Fruit fly (Drosophila melanogaster) whole organism, embryonic: ENCODE results near the gene CG33795.
A peak's percentile ranks its signal among the peaks of the same experiment; 100 is the strongest.

ENCODE experiments used
- Antp ChIP-seq: fragments of 200-800 bp; sonication (Bioruptor generic); optimal IDR thresholded peaks from 3 replicates; lab custom pipeline; 2016; ENCODE audit warnings: missing biosample characterization, missing genetic modification characterization
- Asciz ChIP-seq: fragments of 200-800 bp; sonication (Bioruptor generic); optimal IDR thresholded peaks from 2 replicates; lab custom pipeline; 2017; ENCODE audit warnings: missing biosample characterization, mild to moderate bottlenecking, missing genetic modification characterization, missing genetic modification reagents
- B-H1 ChIP-seq: fragments of 200-800 bp; sonication (Bioruptor generic); IDR thresholded peaks from 3 replicates; pipeline ENCODE4 v1.3.6; 2022; ENCODE audit warnings: missing biosample characterization, missing genetic modification characterization
- BtbVII ChIP-seq: fragments of 200-800 bp; sonication (Bioruptor generic); optimal IDR thresholded peaks from 3 replicates; lab custom pipeline; 2017; ENCODE audit warnings: missing biosample characterization, mild to moderate bottlenecking, missing genetic modification characterization
- CG10267 ChIP-seq: fragments of 200-800 bp; sonication (Bioruptor generic); optimal IDR thresholded peaks from 2 replicates; lab custom pipeline; 2018; ENCODE audit warnings: missing biosample characterization, mild to moderate bottlenecking, missing genetic modification characterization, moderate library complexity
- CG10431 ChIP-seq: fragments of 200-800 bp; sonication (Bioruptor generic); optimal IDR thresholded peaks from 3 replicates; lab custom pipeline; 2018; ENCODE audit warnings: missing biosample characterization, mild to moderate bottlenecking, missing genetic modification characterization
- CG12104 ChIP-seq: fragments of 200-800 bp; sonication (Bioruptor generic); optimal IDR thresholded peaks from 3 replicates; lab custom pipeline; 2016; ENCODE audit warnings: missing biosample characterization, missing genetic modification characterization
- CG12299 ChIP-seq: fragments of 200-800 bp; sonication (Bioruptor generic); optimal IDR thresholded peaks from 2 replicates; lab custom pipeline; 2018; ENCODE audit warnings: missing biosample characterization, mild to moderate bottlenecking, missing genetic modification characterization
- CG1233 ChIP-seq: fragments of 200-800 bp; sonication (Bioruptor generic); optimal IDR thresholded peaks from 4 replicates; lab custom pipeline; 2018; ENCODE audit warnings: missing biosample characterization, mild to moderate bottlenecking, missing genetic modification characterization
- CG13624 ChIP-seq: fragments of 200-800 bp; sonication (Bioruptor generic); optimal IDR thresholded peaks from 2 replicates; lab custom pipeline; 2016; ENCODE audit warnings: missing biosample characterization, missing genetic modification characterization
- CG14050 ChIP-seq: fragments of 200-800 bp; sonication (Bioruptor generic); IDR thresholded peaks from 3 replicates; pipeline ENCODE4 v1.3.6; 2022; ENCODE audit warnings: missing biosample characterization, missing genetic modification characterization
- CG14710 ChIP-seq: fragments of 200-800 bp; sonication (Bioruptor generic); optimal IDR thresholded peaks from 3 replicates; lab custom pipeline; 2019; ENCODE audit warnings: missing biosample characterization, mild to moderate bottlenecking, missing genetic modification characterization, moderate library complexity
- CG1529 ChIP-seq: fragments of 200-800 bp; sonication (Bioruptor generic); optimal IDR thresholded peaks from 3 replicates; lab custom pipeline; 2018; ENCODE audit warnings: missing biosample characterization, missing genetic modification characterization
- CG2199 ChIP-seq: fragments of 200-800 bp; sonication (Bioruptor generic); IDR thresholded peaks from 3 replicates; pipeline ENCODE4 v1.3.6; 2022; ENCODE audit warnings: missing biosample characterization, missing genetic modification characterization
- CG2875 ChIP-seq: fragments of 200-800 bp; sonication (Bioruptor generic); optimal IDR thresholded peaks from 2 replicates; lab custom pipeline; 2017; ENCODE audit warnings: missing biosample characterization, mild to moderate bottlenecking, missing genetic modification characterization, missing genetic modification reagents
- CG30431 ChIP-seq: fragments of 200-800 bp; sonication (Bioruptor generic); optimal IDR thresholded peaks from 2 replicates; lab custom pipeline; 2017; ENCODE audit warnings: missing biosample characterization, missing genetic modification characterization
- CG32532 ChIP-seq: fragments of 200-800 bp; sonication (Bioruptor generic); IDR thresholded peaks from 2 replicates; pipeline ENCODE4 v1.3.6; 2022; ENCODE audit warnings: missing biosample characterization, missing genetic modification characterization
- CG33213 ChIP-seq: fragments of 200-800 bp; sonication (Bioruptor generic); optimal IDR thresholded peaks from 3 replicates; lab custom pipeline; 2016; ENCODE audit warnings: missing biosample characterization, missing genetic modification characterization
- CG33557 ChIP-seq: fragments of 200-800 bp; sonication (Bioruptor generic); optimal IDR thresholded peaks from 2 replicates; lab custom pipeline; 2019; ENCODE audit warnings: missing biosample characterization, mild to moderate bottlenecking, missing genetic modification characterization, moderate library complexity
- CG4424 ChIP-seq: fragments of 200-800 bp; sonication (Bioruptor generic); optimal IDR thresholded peaks from 3 replicates; lab custom pipeline; 2016; ENCODE audit warnings: missing biosample characterization, missing genetic modification characterization
- CG4707 ChIP-seq: fragments of 200-800 bp; sonication (Bioruptor generic); optimal IDR thresholded peaks from 2 replicates; lab custom pipeline; 2018; ENCODE audit warnings: missing biosample characterization, mild to moderate bottlenecking, missing genetic modification characterization, moderate library complexity
- CG5180 ChIP-seq: fragments of 200-800 bp; sonication (Bioruptor generic); optimal IDR thresholded peaks from 3 replicates; lab custom pipeline; 2017; ENCODE audit warnings: missing biosample characterization, missing genetic modification characterization, mild to moderate bottlenecking, moderate library complexity, missing genetic modification reagents
- CG5953 ChIP-seq: fragments of 200-800 bp; sonication (Bioruptor generic); IDR thresholded peaks from 2 replicates; pipeline ENCODE4 v1.3.6; 2022; ENCODE audit warnings: missing biosample characterization, missing genetic modification characterization
- CG7556 ChIP-seq: fragments of 200-800 bp; sonication (Bioruptor generic); optimal IDR thresholded peaks from 2 replicates; lab custom pipeline; 2017; ENCODE audit warnings: missing biosample characterization, mild to moderate bottlenecking, missing genetic modification characterization
- CG8765 ChIP-seq: fragments of 200-800 bp; sonication (Bioruptor generic); IDR thresholded peaks from 2 replicates; pipeline ENCODE4 v1.3.6; 2022; ENCODE audit warnings: missing biosample characterization, missing genetic modification characterization
- CG9932 ChIP-seq: fragments of 200-800 bp; sonication (Bioruptor generic); IDR thresholded peaks from 2 replicates; pipeline ENCODE4 v1.3.6; 2022; ENCODE audit warnings: missing biosample characterization, missing genetic modification characterization
- Camta ChIP-seq: fragments of 200-800 bp; sonication (Bioruptor generic); optimal IDR thresholded peaks from 2 replicates; lab custom pipeline; 2016; ENCODE audit warnings: missing biosample characterization, missing genetic modification characterization
- CrebB ChIP-seq: fragments of 200-800 bp; sonication (Bioruptor generic); optimal IDR thresholded peaks from 3 replicates; lab custom pipeline; 2018; ENCODE audit warnings: missing biosample characterization, mild to moderate bottlenecking, missing genetic modification characterization
- D19B ChIP-seq: fragments of 200-800 bp; sonication (Bioruptor generic); optimal IDR thresholded peaks from 2 replicates; lab custom pipeline; 2017; ENCODE audit warnings: missing biosample characterization, mild to moderate bottlenecking, missing genetic modification characterization
- Dip3 ChIP-seq: fragments of 200-800 bp; sonication (Bioruptor generic); optimal IDR thresholded peaks from 3 replicates; lab custom pipeline; 2016; ENCODE audit warnings: missing biosample characterization, missing genetic modification characterization
- Dll ChIP-seq: fragments of 200-800 bp; sonication (Bioruptor generic); IDR thresholded peaks from 4 replicates; pipeline ENCODE4 v1.3.6; 2022; ENCODE audit warnings: missing biosample characterization, missing genetic modification characterization; ENCODE audit not compliant: partially characterized antibody
- Drgx ChIP-seq: fragments of 200-800 bp; sonication (Bioruptor generic); IDR thresholded peaks from 2 replicates; pipeline ENCODE4 v1.3.6; 2022; ENCODE audit warnings: missing biosample characterization, missing genetic modification characterization
- Hsf ChIP-seq: fragments of 200-800 bp; sonication (Bioruptor generic); optimal IDR thresholded peaks from 3 replicates; lab custom pipeline; 2016; ENCODE audit warnings: missing biosample characterization, missing genetic modification characterization
- Lpt ChIP-seq: fragments of >200 bp; optimal IDR thresholded peaks from 2 replicates; lab custom pipeline; 2018; ENCODE audit warnings: missing biosample characterization, missing genetic modification characterization
- Tbp ChIP-seq: fragments of >200 bp; optimal IDR thresholded peaks from 2 replicates; lab custom pipeline; 2018; ENCODE audit warnings: missing biosample characterization, missing genetic modification characterization
- aop ChIP-seq: fragments of 200-800 bp; sonication (Bioruptor generic); IDR thresholded peaks from 2 replicates; pipeline ENCODE4 v1.3.6; 2022; ENCODE audit warnings: missing biosample characterization, missing genetic modification characterization
- bbx ChIP-seq: fragments of 200-800 bp; sonication (Bioruptor generic); IDR thresholded peaks from 2 replicates; pipeline ENCODE4 v1.3.6; 2022; ENCODE audit warnings: missing biosample characterization, missing genetic modification characterization; ENCODE audit not compliant: partially characterized antibody
- bigmax ChIP-seq: fragments of 200-800 bp; sonication (Bioruptor generic); optimal IDR thresholded peaks from 2 replicates; lab custom pipeline; 2018; ENCODE audit warnings: missing biosample characterization, mild to moderate bottlenecking, missing genetic modification characterization
- cas ChIP-seq: fragments of 200-800 bp; sonication (Bioruptor generic); IDR thresholded peaks from 2 replicates; pipeline ENCODE4 v1.3.6; 2022; ENCODE audit warnings: missing biosample characterization, missing genetic modification characterization
- chinmo ChIP-seq: fragments of 200-800 bp; sonication (Bioruptor generic); IDR thresholded peaks from 4 replicates; pipeline ENCODE4 v1.3.6; 2022; ENCODE audit warnings: missing biosample characterization, missing genetic modification characterization; ENCODE audit not compliant: partially characterized antibody
- dysf ChIP-seq: fragments of 200-800 bp; sonication (Bioruptor generic); IDR thresholded peaks from 3 replicates; pipeline ENCODE4 v1.3.6; 2022; ENCODE audit warnings: missing biosample characterization, missing genetic modification characterization
- fd102C ChIP-seq: fragments of 200-800 bp; sonication (Bioruptor generic); optimal IDR thresholded peaks from 2 replicates; lab custom pipeline; 2018; ENCODE audit warnings: missing biosample characterization, mild to moderate bottlenecking, missing genetic modification characterization, moderate library complexity
- gsb-n ChIP-seq: fragments of 200-800 bp; sonication (Bioruptor generic); optimal IDR thresholded peaks from 3 replicates; lab custom pipeline; 2018; ENCODE audit warnings: missing biosample characterization, mild to moderate bottlenecking, missing genetic modification characterization
- insv ChIP-seq, 2 experiments: fragments of 200-800 bp; sonication (Bioruptor generic); optimal IDR thresholded peaks; 3 replicates each; lab custom pipeline; 2016 to 2018; ENCODE audit warnings: missing biosample characterization in 2 of 2, missing genetic modification characterization in 2 of 2
- mirr ChIP-seq: fragments of 200-800 bp; sonication (Bioruptor generic); optimal IDR thresholded peaks from 3 replicates; lab custom pipeline; 2018; ENCODE audit warnings: missing biosample characterization, mild to moderate bottlenecking, missing genetic modification characterization
- nerfin-1 ChIP-seq: fragments of 200-800 bp; sonication (Bioruptor generic); optimal IDR thresholded peaks from 3 replicates; lab custom pipeline; 2019; ENCODE audit warnings: missing biosample characterization, mild to moderate bottlenecking, missing genetic modification characterization, moderate library complexity
- peb ChIP-seq: fragments of 200-800 bp; sonication (Bioruptor generic); IDR thresholded peaks from 2 replicates; pipeline ENCODE4 v1.3.6; 2022; ENCODE audit warnings: missing biosample characterization, missing genetic modification characterization
- schlank ChIP-seq: fragments of 200-800 bp; sonication (Bioruptor generic); optimal IDR thresholded peaks from 2 replicates; lab custom pipeline; 2018; ENCODE audit warnings: missing biosample characterization, mild to moderate bottlenecking, missing genetic modification characterization
- sisA ChIP-seq: fragments of 200-800 bp; sonication (Bioruptor generic); IDR thresholded peaks from 2 replicates; pipeline ENCODE4 v1.3.6; 2022; ENCODE audit warnings: missing biosample characterization, missing genetic modification characterization
- tgo ChIP-seq: fragments of 200-800 bp; sonication (Bioruptor generic); IDR thresholded peaks from 3 replicates; pipeline ENCODE4 v1.3.6; 2022; ENCODE audit warnings: missing biosample characterization, missing genetic modification characterization

Gene CG33795

dm6 chr3L:16128481-16128972 is 42.7 kb downstream of the CG33795 start, which contains the start of gene Pgm1 (continued):
- TF ChIP-seq CG7556 (peak; percentile 74), fd102C (peak; percentile 38), CrebB (peak; percentile 89), aop (GFP tag; lab: Robert Waterston, UW) (no peak), CG1529 (GFP tag; lab: Kevin White, UChicago) (peak; percentile 65), CG4424 (peak; percentile 82), CG9932 (GFP tag; lab: Robert Waterston, UW) (no peak; the same call in 1 of the 2 replicates), CG12104 (GFP tag; lab: Kevin White, UChicago) (peak; percentile 22), BtbVII (peak; percentile 77), peb (GFP tag; lab: Robert Waterston, UW) (peak; percentile 52; the same call in 1 of the 2 replicates), CG14710 (tag; lab: Kevin White, UChicago) (peak; percentile 45), Asciz (GFP tag; lab: Kevin White, UChicago) (no peak), bigmax (GFP tag; lab: Kevin White, UChicago) (no peak), tgo (GFP tag; lab: Robert Waterston, UW) (peak; percentile 46; the same call in 2 of the 3 replicates), CG13624 (GFP tag; lab: Kevin White, UChicago) (peak; percentile 92), CG32532 (GFP tag; lab: Robert Waterston, UW) (peak; percentile 77), B-H1 (GFP tag; lab: Robert Waterston, UW) (peak; percentile 66), Dll (GFP tag; lab: Robert Waterston, UW) (peak; percentile 20; the same call in 1 of the 4 replicates), Drgx (peak; percentile 82), chinmo (GFP tag; lab: Robert Waterston, UW) (0 out of 4 replicates have a peak, but pooled peaks have one; percentile 24), gsb-n (no peak), CG10267 (peak; percentile 70), CG12299 (tag; lab: Kevin White, UChicago) (peak; percentile 69), nerfin-1 (peak; percentile 76), CG30431 (GFP tag; lab: Kevin White, UChicago) (peak; percentile 60), Dip3 (GFP tag; lab: Kevin White, UChicago) (peak; percentile 84), CG2875 (GFP tag; lab: Kevin White, UChicago) (peak; percentile 69), CG5180 (GFP tag; lab: Kevin White, UChicago) (peak; percentile 50), Lpt (GFP tag; lab: Kevin White, UChicago) (no peak), CG4707 (GFP tag; lab: Kevin White, UChicago) (peak; percentile 55), CG10431 (GFP tag; lab: Kevin White, UChicago) (no peak), Antp (peak; percentile 94), insv (GFP tag; optimal IDR thresholded peaks at IDR 0.05; lab: Kevin White, UChicago) (peak in 1 of 2 experiments; percentile 35), cas (peak; percentile 49; the same call in 1 of the 2 replicates), CG5953 (peak; percentile 60; the same call in 1 of the 2 replicates), CG33213 (GFP tag; lab: Kevin White, UChicago) (peak; percentile 85), mirr (GFP tag; lab: Kevin White, UChicago) (peak; percentile 97), CG1233 (GFP tag; lab: Kevin White, UChicago) (peak; percentile 49), CG14050 (peak; percentile 61), Hsf (GFP tag; lab: Kevin White, UChicago) (peak; percentile 90), Camta (GFP tag; lab: Kevin White, UChicago) (peak; percentile 85), CG33557 (GFP tag; lab: Kevin White, UChicago) (peak; percentile 58), Tbp (GFP tag; lab: Kevin White, UChicago) (no peak), dysf (peak; percentile 79), bbx (peak; percentile 9; the same call in 1 of the 2 replicates), schlank (tag; lab: Kevin White, UChicago) (peak; percentile 81), D19B (peak; percentile 74), CG2199 (GFP tag; lab: Robert Waterston, UW) (no peak), sisA (peak; percentile 74), CG8765 (GFP tag; lab: Robert Waterston, UW) (peak; percentile 65)
